Worm (Caenorhabditis elegans) whole organism, midembryonic: Measurements from ENCODE around the gene srh-283.

Experiments
- flt-1 ChIP-seq: fragments of 200-800 bp; sonication (Bioruptor generic); IDR thresholded peaks from 2 replicates; pipeline ENCODE4 v1.3.6; 2022; ENCODE audit warnings: missing genetic modification characterization, missing compliant biosample characterization
- med-1 ChIP-seq: sonication (generic microtip); optimal IDR thresholded peaks from 2 replicates; lab custom pipeline; 2017; ENCODE audit warnings: missing genetic modification characterization, mild to moderate bottlenecking, missing compliant biosample characterization, antibody characterized with exemption, missing genetic modification reagents; ENCODE audit not compliant: insufficient read depth
- ref-1 ChIP-seq: fragments of 200-800 bp; sonication (Bioruptor generic); conservative IDR thresholded peaks from 2 replicates; pipeline ENCODE4 v1.3.6; 2022; ENCODE audit warnings: missing genetic modification reagents, missing genetic modification characterization, missing compliant biosample characterization
- tab-1 ChIP-seq: fragments of 200-800 bp; sonication (Bioruptor generic); IDR thresholded peaks from 2 replicates; pipeline ENCODE4 v1.3.6; 2022; ENCODE audit warnings: missing genetic modification characterization, missing compliant biosample characterization

DNA sequence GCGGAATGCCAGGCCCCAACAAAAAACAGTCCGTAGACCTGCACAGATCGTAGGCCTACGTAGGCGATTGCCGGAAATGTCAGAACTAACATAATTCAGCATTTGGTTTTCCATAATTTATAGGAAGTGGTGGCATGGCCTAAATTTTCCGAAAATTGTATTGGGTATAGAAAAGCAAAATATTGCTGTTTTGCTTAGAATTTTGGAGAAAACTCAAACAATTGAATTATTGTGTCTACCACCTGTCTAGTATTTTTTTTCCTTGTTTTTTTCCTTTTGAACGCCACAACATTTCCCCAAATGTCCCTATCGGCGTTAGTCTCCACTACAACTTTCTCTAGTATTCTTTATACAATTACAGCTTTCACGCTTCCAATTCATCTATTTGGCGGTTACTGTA is 2.1 kb downstream of the srh-283 start, which contains the start of gene srh-284:
- TF ChIP-seq flt-1 (GFP tag; lab: Robert Waterston, UW) (no peak), med-1 (GFP tag; lab: Kevin White, UChicago) (no peak), ref-1 (GFP tag; lab: Robert Waterston, UW) (no peak), tab-1 (GFP tag; lab: Robert Waterston, UW) (no peak)
